Worm (Caenorhabditis elegans) whole organism, L2 larva: ENCODE measurements around the gene strm-1.

ENCODE experiments used
- F13H6.1 ChIP-seq: sonication (generic microtip); optimal IDR thresholded peaks from 2 replicates; lab custom pipeline; 2016; ENCODE audit warnings: missing genetic modification characterization, missing compliant biosample characterization
- alr-1 ChIP-seq: fragments of 150-350 bp; optimal IDR thresholded peaks from 2 replicates; lab custom pipeline; 2014; ENCODE audit warnings: missing biosample characterization, missing genetic modification characterization
- blmp-1 ChIP-seq: sonication (generic microtip); optimal IDR thresholded peaks from 2 replicates; lab custom pipeline; 2017; ENCODE audit warnings: missing genetic modification characterization, mild to moderate bottlenecking, missing compliant biosample characterization, antibody characterized with exemption, moderate library complexity; ENCODE audit not compliant: insufficient read depth
- ceh-16 ChIP-seq: fragments of 150-350 bp; optimal IDR thresholded peaks from 2 replicates; lab custom pipeline; 2014; ENCODE audit warnings: missing biosample characterization, missing genetic modification characterization
- ceh-82 ChIP-seq: fragments of 150-350 bp; optimal IDR thresholded peaks from 2 replicates; lab custom pipeline; 2014; ENCODE audit warnings: missing biosample characterization, missing genetic modification characterization
- dmd-4 ChIP-seq: sonication (generic microtip); optimal IDR thresholded peaks from 2 replicates; lab custom pipeline; 2017; ENCODE audit warnings: missing biosample characterization, missing genetic modification characterization
- egl-27 ChIP-seq: sonication (generic microtip); optimal IDR thresholded peaks from 3 replicates; lab custom pipeline; 2017; ENCODE audit warnings: missing biosample characterization, missing genetic modification reagents, missing genetic modification characterization
- elt-1 ChIP-seq: fragments of 150-350 bp; optimal IDR thresholded peaks from 2 replicates; lab custom pipeline; 2014; ENCODE audit warnings: missing biosample characterization, missing genetic modification characterization
- elt-3 ChIP-seq: sonication (generic microtip); optimal IDR thresholded peaks from 2 replicates; lab custom pipeline; 2017; ENCODE audit warnings: missing biosample characterization, missing genetic modification characterization
- lin-13 ChIP-seq: fragments of 150-350 bp; optimal IDR thresholded peaks from 2 replicates; lab custom pipeline; 2014; ENCODE audit warnings: missing biosample characterization, missing genetic modification reagents, missing genetic modification characterization
- lin-39 ChIP-seq: fragments of 150-350 bp; optimal IDR thresholded peaks from 2 replicates; lab custom pipeline; 2014; ENCODE audit warnings: missing biosample characterization, missing genetic modification reagents, missing genetic modification characterization
- mab-5 ChIP-seq: fragments of 150-350 bp; optimal IDR thresholded peaks from 2 replicates; lab custom pipeline; 2014; ENCODE audit warnings: missing biosample characterization, missing genetic modification characterization
- mbf-1 ChIP-seq: sonication (generic microtip); optimal IDR thresholded peaks from 2 replicates; lab custom pipeline; 2017; ENCODE audit warnings: missing biosample characterization, missing genetic modification characterization
- mdl-1 ChIP-seq, 2 experiments: fragments of 150-350 bp in 1 of 2; sonication (generic microtip) in 1 of 2; optimal IDR thresholded peaks; 2 replicates each; lab custom pipeline; 2017; ENCODE audit warnings: missing biosample characterization in 2 of 2, missing genetic modification characterization in 2 of 2
- nhr-10 ChIP-seq: sonication (generic microtip); optimal IDR thresholded peaks from 2 replicates; lab custom pipeline; 2017; ENCODE audit warnings: missing biosample characterization, missing genetic modification characterization
- nhr-12 ChIP-seq: fragments of 150-350 bp; optimal IDR thresholded peaks from 2 replicates; lab custom pipeline; 2014; ENCODE audit warnings: missing biosample characterization, missing genetic modification characterization
- nhr-21 ChIP-seq: fragments of 150-350 bp; optimal IDR thresholded peaks from 2 replicates; lab custom pipeline; 2014; ENCODE audit warnings: missing biosample characterization, missing genetic modification characterization
- nhr-23 ChIP-seq: fragments of 150-350 bp; optimal IDR thresholded peaks from 2 replicates; lab custom pipeline; 2014; ENCODE audit warnings: missing biosample characterization, missing genetic modification reagents, missing genetic modification characterization
- nhr-237 ChIP-seq: fragments of 150-350 bp; optimal IDR thresholded peaks from 2 replicates; lab custom pipeline; 2014; ENCODE audit warnings: missing biosample characterization, missing genetic modification characterization
- nhr-25 ChIP-seq: fragments of 150-350 bp; sonication (generic microtip); optimal IDR thresholded peaks from 3 replicates; lab custom pipeline; 2014; ENCODE audit warnings: missing biosample characterization, missing genetic modification characterization
- nhr-6 ChIP-seq: fragments of 150-350 bp; optimal IDR thresholded peaks from 2 replicates; lab custom pipeline; 2014; ENCODE audit warnings: missing biosample characterization, missing genetic modification characterization
- nhr-77 ChIP-seq: fragments of 150-350 bp; optimal IDR thresholded peaks from 2 replicates; lab custom pipeline; 2014; ENCODE audit warnings: missing biosample characterization, missing genetic modification characterization
- peb-1 ChIP-seq: fragments of 150-350 bp; optimal IDR thresholded peaks from 2 replicates; lab custom pipeline; 2014; ENCODE audit warnings: missing biosample characterization, missing genetic modification characterization
- sem-4 ChIP-seq: fragments of 150-350 bp; optimal IDR thresholded peaks from 2 replicates; lab custom pipeline; 2014; ENCODE audit warnings: missing biosample characterization, missing genetic modification reagents, missing genetic modification characterization
- skn-1 ChIP-seq: sonication (generic microtip); optimal IDR thresholded peaks from 2 replicates; lab custom pipeline; 2017; ENCODE audit warnings: missing biosample characterization, missing genetic modification characterization
- sma-3 ChIP-seq: sonication (generic microtip); optimal IDR thresholded peaks from 2 replicates; lab custom pipeline; 2016; ENCODE audit warnings: missing genetic modification reagents, missing genetic modification characterization, missing compliant biosample characterization
- sma-9 ChIP-seq, 2 experiments: fragments of 150-350 bp in 1 of 2; sonication (generic microtip) in 1 of 2; optimal IDR thresholded peaks; 2 replicates each; lab custom pipeline; 2014 to 2016; ENCODE audit warnings: missing genetic modification characterization in 2 of 2, mild to moderate bottlenecking in 1 of 2, missing biosample characterization in 1 of 2, missing compliant biosample characterization in 1 of 2, missing genetic modification reagents in 1 of 2, moderate library complexity in 1 of 2
- snpc-4 ChIP-seq: fragments of 150-350 bp; optimal IDR thresholded peaks from 2 replicates; lab custom pipeline; 2014; ENCODE audit warnings: missing biosample characterization, missing genetic modification characterization
- unc-39 ChIP-seq: fragments of 150-350 bp; optimal IDR thresholded peaks from 2 replicates; lab custom pipeline; 2014; ENCODE audit warnings: missing biosample characterization, missing genetic modification characterization
- unc-62 ChIP-seq: fragments of 150-350 bp; optimal IDR thresholded peaks from 2 replicates; lab custom pipeline; 2014; ENCODE audit warnings: missing biosample characterization, missing genetic modification reagents, missing genetic modification characterization
- zag-1 ChIP-seq: fragments of 150-350 bp; optimal IDR thresholded peaks from 2 replicates; lab custom pipeline; 2014; ENCODE audit warnings: missing biosample characterization, missing genetic modification characterization
- ztf-1 ChIP-seq: fragments of 200-800 bp; sonication (Bioruptor generic); conservative IDR thresholded peaks from 2 replicates; pipeline ENCODE4 v1.3.6; 2022; ENCODE audit warnings: missing genetic modification characterization, missing compliant biosample characterization

strm-1 gene

DNA sequence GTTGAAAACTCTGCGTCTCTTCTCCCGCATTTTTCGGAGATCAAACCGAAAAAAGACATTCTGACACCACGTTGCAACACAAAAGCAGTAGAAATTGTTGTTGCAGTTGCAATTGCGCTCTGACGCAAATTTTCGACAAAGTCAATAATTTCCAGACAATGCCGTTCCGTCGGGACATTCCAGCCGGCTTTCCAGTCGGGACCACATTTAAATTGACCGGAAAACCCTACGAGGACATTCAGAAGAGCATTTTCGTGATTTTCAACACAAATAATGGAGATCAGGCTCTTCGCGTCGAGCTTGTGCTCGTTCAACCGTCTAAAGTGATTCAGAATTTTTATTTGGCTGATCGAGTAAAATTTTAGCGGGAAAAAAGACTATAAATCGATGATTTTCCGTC, 17.1 kb downstream of the strm-1 start:
- TF ChIP-seq elt-1 (tag; lab: Kevin White, UChicago): no peak
- no peak for TF ChIP-seq unc-62 (GFP tag; lab: Kevin White, UChicago)
- no peak for TF ChIP-seq mab-5
- TF ChIP-seq ceh-82 (tag; lab: Kevin White, UChicago): no peak
- no peak for TF ChIP-seq sem-4 (tag; lab: Kevin White, UChicago)
- no peak for TF ChIP-seq unc-39
- TF ChIP-seq skn-1 (tag; lab: Kevin White, UChicago): no peak
- TF ChIP-seq zag-1 (tag; lab: Kevin White, UChicago): no peak
- TF ChIP-seq nhr-23 (tag; lab: Kevin White, UChicago): no peak
- no peak for TF ChIP-seq dmd-4 (tag; lab: Kevin White, UChicago)
- TF ChIP-seq nhr-21 (tag; lab: Kevin White, UChicago): no peak
- no peak for TF ChIP-seq lin-39 (tag; lab: Kevin White, UChicago)
- TF ChIP-seq nhr-77 (tag; lab: Kevin White, UChicago): no peak
- TF ChIP-seq elt-3 (tag; lab: Kevin White, UChicago): no peak
- no peak for TF ChIP-seq lin-13 (GFP tag; lab: Kevin White, UChicago)
- no peak for TF ChIP-seq ceh-16 (tag; lab: Kevin White, UChicago)
- TF ChIP-seq mbf-1 (tag; lab: Kevin White, UChicago): no peak
- TF ChIP-seq nhr-10 (tag; lab: Kevin White, UChicago): no peak
- TF ChIP-seq ztf-1 (GFP tag; lab: Robert Waterston, UW): no peak
- TF ChIP-seq blmp-1 (tag; lab: Kevin White, UChicago): no peak

- no peak for TF ChIP-seq zag-1 (tag; lab: Kevin White, UChicago)
- no peak for TF ChIP-seq F13H6.1 (tag; lab: Kevin White, UChicago)
- no peak for TF ChIP-seq snpc-4
These were observed 17.6 kb downstream of the strm-1 start for ce11 chrIII:2419504-2419903.

DNA sequence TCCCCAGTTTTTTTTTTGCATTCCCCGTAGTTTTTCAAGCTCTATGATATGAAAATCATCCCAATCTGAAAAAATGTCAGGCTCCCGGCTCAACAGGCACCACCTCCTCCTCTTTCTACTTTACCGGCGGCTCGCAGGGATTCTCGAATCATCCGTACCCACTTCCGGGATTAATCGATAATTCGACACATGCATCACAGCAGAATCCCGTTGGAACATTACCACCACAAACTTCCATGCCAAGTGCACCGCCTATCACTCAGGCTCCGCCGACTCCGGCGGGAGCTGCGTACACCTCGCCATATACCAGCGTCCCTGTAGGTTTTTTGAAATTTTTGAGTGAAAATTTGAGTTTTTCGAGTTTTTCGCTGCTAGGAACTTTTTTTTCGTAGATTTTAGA, 19.4 kb downstream of the strm-1 start:
- TF ChIP-seq mbf-1 (tag; lab: Kevin White, UChicago) (no peak), egl-27 (tag; lab: Kevin White, UChicago) (no peak), sem-4 (tag; lab: Kevin White, UChicago) (no peak), nhr-10 (tag; lab: Kevin White, UChicago) (no peak), alr-1 (tag; lab: Kevin White, UChicago) (no peak), blmp-1 (tag; lab: Kevin White, UChicago) (no peak), skn-1 (tag; lab: Kevin White, UChicago) (no peak), peb-1 (no peak), nhr-237 (tag; lab: Kevin White, UChicago) (no peak), sma-9 (GFP tag; optimal IDR thresholded peaks at IDR 0.05; lab: Kevin White, UChicago) (no peak), sma-9 (tag; optimal IDR thresholded peaks at IDR 0.05; lab: Kevin White, UChicago) (no peak), nhr-6 (tag; lab: Kevin White, UChicago) (no peak), nhr-12 (no peak), nhr-23 (tag; lab: Kevin White, UChicago) (no peak), sma-3 (no peak), snpc-4 (no peak), nhr-21 (tag; lab: Kevin White, UChicago) (no peak), nhr-25 (tag; lab: Kevin White, UChicago) (no peak), lin-39 (tag; lab: Kevin White, UChicago) (no peak), ceh-16 (tag; lab: Kevin White, UChicago) (no peak), mdl-1 (tag; optimal IDR thresholded peaks at IDR 0.05; lab: Kevin White, UChicago) (no peak)

DNA sequence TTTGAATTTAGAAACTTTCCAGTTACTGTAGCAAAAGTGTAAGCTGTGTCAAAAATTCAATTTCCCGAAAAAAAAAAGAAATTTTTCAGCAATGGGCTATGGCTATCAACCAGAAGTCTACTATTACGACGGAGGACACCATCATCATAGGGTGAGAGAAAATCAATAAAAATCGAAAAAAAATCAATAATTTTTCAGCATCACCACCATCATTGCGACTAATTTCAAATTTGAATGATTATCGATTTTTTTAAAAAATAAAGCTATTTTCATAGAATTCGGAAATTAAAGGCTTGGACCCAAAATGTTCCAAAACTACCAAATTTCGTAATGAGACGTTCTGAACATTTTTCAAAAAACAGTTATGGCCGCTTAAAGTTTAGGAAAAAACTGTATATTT, 21.8 kb downstream of the strm-1 start:
- TF ChIP-seq elt-3 (tag; lab: Kevin White, UChicago) (no peak), nhr-23 (tag; lab: Kevin White, UChicago) (no peak)
- TF ChIP-seq, all 48 proteins: peak for 0

DNA sequence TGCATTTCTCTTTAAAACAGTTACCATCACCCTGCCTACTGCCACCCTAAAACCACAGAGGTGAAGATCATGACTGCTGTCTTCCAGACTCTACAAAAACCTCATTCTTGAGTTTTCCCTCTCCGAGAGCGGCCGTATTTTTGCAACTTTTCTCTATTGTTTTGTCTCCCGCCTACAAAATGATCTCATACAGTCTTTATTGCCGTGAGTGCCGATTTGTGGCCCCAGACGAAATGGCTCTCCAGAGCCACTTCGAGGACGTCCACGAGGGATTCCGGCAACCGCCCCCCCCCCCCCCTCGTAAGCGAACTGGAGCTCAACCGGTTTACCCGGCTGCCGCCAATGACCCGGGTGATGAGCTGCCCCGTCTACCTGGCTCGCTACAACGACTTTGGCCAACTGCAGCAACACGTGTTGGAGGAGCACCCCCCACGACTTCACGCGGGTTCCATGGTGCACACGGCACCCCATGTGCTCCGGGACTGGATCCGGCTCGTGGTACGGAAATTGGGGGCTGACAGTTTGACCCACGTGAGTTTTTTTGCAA, 23.0 kb downstream of the strm-1 start:
- TF ChIP-seq nhr-77 (tag; lab: Kevin White, UChicago) (no peak), mdl-1 (tag; optimal IDR thresholded peaks at IDR 0.05; lab: Kevin White, UChicago) (no peak)
